Worm (Caenorhabditis elegans): ENCODE measurements around the gene Y19D10B.6.

DNA sequence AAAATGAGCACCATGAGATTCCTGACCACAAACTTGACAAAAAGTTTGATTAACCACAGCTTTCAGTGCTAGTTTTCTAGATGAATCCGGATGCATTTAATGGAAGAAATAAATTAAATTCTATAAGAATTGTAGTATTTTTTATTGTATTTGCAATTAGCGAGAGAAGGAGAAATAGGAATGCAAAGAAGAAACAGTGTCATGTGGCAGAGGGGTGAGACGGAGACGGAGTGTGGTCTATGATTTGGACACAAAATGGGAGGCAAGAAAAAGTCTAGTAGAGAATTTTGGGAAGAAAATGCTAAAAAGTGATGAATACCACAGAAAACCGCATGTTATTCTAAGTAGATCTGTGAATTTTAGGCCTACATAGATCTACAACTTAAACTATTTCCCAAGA lies 42.8 kb downstream of the Y19D10B.6 start, which contains the start of gene nhr-59:
- TF ChIP-seq flt-1 (GFP tag; IDR thresholded peaks at IDR 0.05) (no peak), pes-1 (GFP tag; IDR thresholded peaks at IDR 0.05) (no peak), B0310.2 (tag; optimal IDR thresholded peaks at IDR 0.05) (no peak), ama-1 (optimal IDR thresholded peaks at IDR 0.05) (no peak), F13C5.2 (tag; optimal IDR thresholded peaks at IDR 0.05) (no peak), ets-7 (tag; optimal IDR thresholded peaks at IDR 0.05) (no peak), ceh-13 (GFP tag; optimal IDR thresholded peaks at IDR 0.05) (no peak)
